Worm (Caenorhabditis elegans) whole organism, early embryonic: ENCODE data around the gene F44A2.5.

ENCODE experiments used
- B0310.2 ChIP-seq: sonication (generic microtip); optimal IDR thresholded peaks from 2 replicates; lab custom pipeline; 2016; ENCODE audit warnings: mild to moderate bottlenecking, missing genetic modification characterization, missing compliant biosample characterization
- F13C5.2 ChIP-seq: sonication (generic microtip); optimal IDR thresholded peaks from 2 replicates; lab custom pipeline; 2017; ENCODE audit warnings: mild to moderate bottlenecking, missing genetic modification characterization, inconsistent platforms, missing compliant biosample characterization
- aly-1 ChIP-seq: sonication (generic microtip); optimal IDR thresholded peaks from 2 replicates; lab custom pipeline; 2016; ENCODE audit warnings: missing genetic modification characterization, missing compliant biosample characterization
- ama-1 ChIP-seq: fragments of 150-350 bp; optimal IDR thresholded peaks from 2 replicates; lab custom pipeline; 2014
- ceh-13 ChIP-seq: fragments of 200-800 bp; sonication (Bioruptor generic); optimal IDR thresholded peaks from 2 replicates; lab custom pipeline; 2018; ENCODE audit warnings: mild to moderate bottlenecking, missing genetic modification characterization, missing compliant biosample characterization
- ceh-36 ChIP-seq: sonication (generic microtip); optimal IDR thresholded peaks from 2 replicates; lab custom pipeline; 2016; ENCODE audit warnings: missing genetic modification characterization, inconsistent platforms, missing compliant biosample characterization
- ets-7 ChIP-seq: sonication (generic microtip); optimal IDR thresholded peaks from 2 replicates; lab custom pipeline; 2016; ENCODE audit warnings: missing genotype, missing genetic modification characterization, missing compliant biosample characterization
- flt-1 ChIP-seq: fragments of 200-800 bp; sonication (Bioruptor generic); IDR thresholded peaks from 2 replicates; pipeline ENCODE4 v1.3.6; 2022; ENCODE audit warnings: missing genetic modification characterization, missing compliant biosample characterization
- hmbx-1 ChIP-seq: sonication (generic microtip); optimal IDR thresholded peaks from 2 replicates; lab custom pipeline; 2016; ENCODE audit warnings: mild to moderate bottlenecking, missing genetic modification characterization, missing compliant biosample characterization
- hmg-4 ChIP-seq: fragments of 200-800 bp; sonication (Bioruptor generic); optimal IDR thresholded peaks from 2 replicates; lab custom pipeline; 2018; ENCODE audit warnings: mild to moderate bottlenecking, missing genetic modification characterization, missing compliant biosample characterization
- hnd-1 ChIP-seq: sonication (generic microtip); optimal IDR thresholded peaks from 2 replicates; lab custom pipeline; 2016; ENCODE audit warnings: missing genetic modification characterization, missing compliant biosample characterization
- pes-1 ChIP-seq: fragments of 200-800 bp; sonication (Bioruptor generic); IDR thresholded peaks from 2 replicates; pipeline ENCODE4 v1.3.6; 2022; ENCODE audit warnings: missing genetic modification reagents, missing genetic modification characterization, missing compliant biosample characterization
- scrt-1 ChIP-seq: fragments of 200-800 bp; sonication (Bioruptor generic); IDR thresholded peaks from 2 replicates; pipeline ENCODE4 v1.3.6; 2022; ENCODE audit warnings: missing genetic modification characterization, missing compliant biosample characterization
- sea-1 ChIP-seq: fragments of 200-800 bp; sonication (Bioruptor generic); conservative IDR thresholded peaks from 2 replicates; pipeline ENCODE4 v1.3.6; 2022; ENCODE audit warnings: missing genetic modification characterization, missing compliant biosample characterization
- tbx-11 ChIP-seq: fragments of 200-800 bp; sonication (Bioruptor generic); IDR thresholded peaks from 2 replicates; pipeline ENCODE4 v1.3.6; 2022; ENCODE audit warnings: missing genetic modification characterization, missing compliant biosample characterization
- tbx-37 ChIP-seq: fragments of 200-800 bp; sonication (Bioruptor generic); conservative IDR thresholded peaks from 2 replicates; pipeline ENCODE4 v1.3.6; 2022; ENCODE audit warnings: missing genetic modification reagents, missing genetic modification characterization, missing compliant biosample characterization
- tra-4 ChIP-seq: sonication (generic microtip); optimal IDR thresholded peaks from 2 replicates; lab custom pipeline; 2017; ENCODE audit warnings: missing genetic modification characterization, missing compliant biosample characterization

The F44A2.5 gene

ce11 chrV:9297332-9297731 lies at the start of gene F44A2.5:
F44A2.5 (plus strand) TSS chrV:9297632.
- no peak for TF ChIP-seq B0310.2 (tag; lab: Kevin White, UChicago)
- no peak for TF ChIP-seq F13C5.2 (tag; lab: Kevin White, UChicago)
- no peak for TF ChIP-seq aly-1 (tag; lab: Kevin White, UChicago)

- TF ChIP-seq flt-1 (no peak), hnd-1 (tag; lab: Kevin White, UChicago) (no peak), F13C5.2 (tag; lab: Kevin White, UChicago) (no peak), hmbx-1 (tag; lab: Kevin White, UChicago) (no peak), scrt-1 (no peak)
Observed at ce11 chrV:9249206-9249605, 48.2 kb upstream of the F44A2.5 start, which contains the start of gene str-94. str-94 (minus strand) TSS chrV:9249306.

DNA sequence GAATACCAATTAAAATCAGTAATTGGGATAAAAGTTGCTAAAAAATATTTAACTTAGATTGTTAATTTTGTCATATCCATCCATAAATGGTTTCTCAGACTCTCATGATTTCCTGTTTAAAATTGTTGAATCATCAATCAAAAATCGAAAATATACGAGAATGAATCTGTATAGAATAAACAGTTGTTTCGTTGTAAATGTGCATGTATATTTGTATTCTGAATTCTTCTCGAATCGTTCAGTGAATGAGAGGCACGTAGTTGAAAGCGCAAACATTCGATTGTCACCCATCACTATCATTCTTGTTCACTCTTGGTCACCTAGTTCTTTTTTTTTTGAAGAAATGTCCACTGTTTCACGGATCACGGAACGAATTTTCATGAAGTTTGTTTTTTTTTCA lies 47.5 kb upstream of the F44A2.5 start, which contains the start of gene ptd-2:
TSS of gene ptd-2 (plus strand) at position 301 of the 400 bp plus-strand sequence.
- no peak for TF ChIP-seq pes-1 (GFP tag; lab: Robert Waterston, UW)
- TF ChIP-seq ceh-13 (GFP tag; lab: Kevin White, UChicago), result no peak
- TF ChIP-seq flt-1, result no peak
- TF ChIP-seq scrt-1, result no peak

DNA sequence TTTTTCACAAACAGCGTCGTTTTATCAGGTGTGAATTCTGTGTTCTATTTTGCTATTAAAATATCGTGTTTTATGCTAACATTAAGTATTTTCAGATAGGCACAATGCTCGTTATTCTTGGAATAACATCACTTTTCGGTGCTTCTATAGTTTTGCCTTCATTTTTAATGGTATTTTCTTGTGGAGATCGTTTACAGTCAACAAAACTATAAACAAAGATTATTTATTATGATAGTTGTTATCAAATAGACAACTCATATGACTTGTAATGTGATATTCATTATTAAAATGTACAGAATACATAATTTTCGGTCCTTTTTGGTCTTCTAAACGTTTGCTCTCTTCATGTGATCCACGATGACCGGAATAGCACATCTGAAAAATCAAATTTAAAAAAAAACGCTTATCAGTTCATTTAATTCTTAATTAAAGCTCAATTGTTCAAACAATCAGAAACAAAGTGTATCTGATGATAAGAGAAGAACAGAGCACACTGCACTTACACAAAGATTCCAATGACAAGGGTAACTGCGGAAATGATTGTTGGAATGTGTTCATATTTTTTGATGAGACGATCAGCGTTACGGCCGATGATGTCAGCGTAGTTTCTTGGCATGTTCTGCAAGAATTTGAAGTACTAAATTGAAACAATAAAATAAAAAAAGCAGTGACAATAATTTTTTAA lies 43.3 kb upstream of the F44A2.5 start, which contains the start of gene F07C3.9:
TSS of gene F07C3.9 (minus strand) at position 635 of the 685 bp plus-strand sequence.
- no peak for TF ChIP-seq flt-1
- no peak for TF ChIP-seq tbx-11 (GFP tag; lab: Robert Waterston, UW)
- TF ChIP-seq hmbx-1 (tag; lab: Kevin White, UChicago), result no peak
- TF ChIP-seq aly-1 (tag; lab: Kevin White, UChicago), result no peak
- no peak for TF ChIP-seq tbx-37 (GFP tag; lab: Robert Waterston, UW)
- TF ChIP-seq scrt-1, result no peak
- no peak for TF ChIP-seq ceh-36 (tag; lab: Kevin White, UChicago)
- TF ChIP-seq ets-7, result no peak

DNA sequence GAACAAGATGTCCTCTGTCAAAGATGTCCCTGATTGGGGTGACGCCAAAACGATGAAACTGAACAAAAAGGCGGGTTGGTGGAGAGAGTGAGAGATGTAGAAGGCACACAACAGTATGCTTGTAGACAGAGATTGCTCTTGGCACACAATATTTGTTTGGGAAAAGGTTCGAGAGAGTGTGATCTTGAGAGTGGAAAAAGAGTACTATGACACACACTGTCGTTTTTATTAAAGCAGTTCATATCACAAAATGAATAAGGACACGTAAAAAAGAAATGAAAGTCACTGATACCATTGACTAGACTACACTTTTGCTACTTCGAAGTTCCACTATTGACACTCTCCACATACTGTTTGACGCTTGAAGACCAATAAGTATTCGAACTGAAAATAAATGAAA lies 42.0 kb upstream of the F44A2.5 start:
- TF ChIP-seq ceh-36 (tag; lab: Kevin White, UChicago), result no peak
- TF ChIP-seq scrt-1, result no peak
- TF ChIP-seq hmg-4 (GFP tag; lab: Kevin White, UChicago), result no peak
- no peak for TF ChIP-seq hnd-1 (tag; lab: Kevin White, UChicago)
- TF ChIP-seq hmbx-1 (tag; lab: Kevin White, UChicago), result no peak
- no peak for TF ChIP-seq tbx-11 (GFP tag; lab: Robert Waterston, UW)
- TF ChIP-seq aly-1 (tag; lab: Kevin White, UChicago), result no peak
- TF ChIP-seq tra-4 (tag; lab: Kevin White, UChicago), result no peak
- TF ChIP-seq tbx-37 (GFP tag; lab: Robert Waterston, UW), result no peak

DNA sequence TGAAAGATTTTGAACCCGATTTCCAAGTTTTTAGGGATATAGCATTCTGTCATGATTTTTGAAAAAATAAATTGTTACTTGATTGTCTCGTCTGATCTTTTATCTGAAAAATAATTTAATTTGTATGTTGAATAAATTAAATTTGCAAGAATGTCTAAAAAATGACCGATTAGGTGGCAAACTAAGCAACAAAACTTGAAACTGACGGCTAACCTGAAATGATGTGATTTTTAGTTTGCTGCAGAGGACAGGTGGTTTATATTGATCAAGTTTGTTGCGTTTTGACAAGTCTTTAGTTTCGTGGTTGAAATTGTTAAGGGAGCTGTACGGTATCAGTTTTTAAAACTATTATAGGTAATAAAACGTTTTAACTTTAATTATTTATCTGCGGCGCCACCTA lies 40.0 kb upstream of the F44A2.5 start, which contains the start of gene F07C3.16:
TSS of gene F07C3.16 (minus strand) at position 101 of the 400 bp plus-strand sequence.
- TF ChIP-seq ama-1 (lab: Kevin White, UChicago) (no peak), pes-1 (GFP tag; lab: Robert Waterston, UW) (no peak), hmbx-1 (tag; lab: Kevin White, UChicago) (no peak), ets-7 (no peak), scrt-1 (no peak), aly-1 (tag; lab: Kevin White, UChicago) (no peak), tbx-37 (GFP tag; lab: Robert Waterston, UW) (no peak), sea-1 (GFP tag; lab: Robert Waterston, UW) (no peak), flt-1 (no peak)

ce11 chrV:9260411-9260810 lies 37.0 kb upstream of the F44A2.5 start:
- TF ChIP-seq ceh-36 (tag; lab: Kevin White, UChicago) (no peak), tra-4 (tag; lab: Kevin White, UChicago) (no peak), hmbx-1 (tag; lab: Kevin White, UChicago) (no peak), flt-1 (no peak), hnd-1 (tag; lab: Kevin White, UChicago) (no peak), scrt-1 (no peak), tbx-11 (GFP tag; lab: Robert Waterston, UW) (no peak)

ce11 chrV:9261492-9261891 lies 35.9 kb upstream of the F44A2.5 start, which contains the start of gene nhr-36:
nhr-36 (minus strand) TSS chrV:9261592.
- TF ChIP-seq tbx-11 (GFP tag; lab: Robert Waterston, UW) (no peak), ets-7 (no peak), hmg-4 (GFP tag; lab: Kevin White, UChicago) (no peak), aly-1 (tag; lab: Kevin White, UChicago) (no peak), hnd-1 (tag; lab: Kevin White, UChicago) (no peak), ceh-36 (tag; lab: Kevin White, UChicago) (no peak), tra-4 (tag; lab: Kevin White, UChicago) (no peak), F13C5.2 (tag; lab: Kevin White, UChicago) (no peak), tbx-37 (GFP tag; lab: Robert Waterston, UW) (no peak)

DNA sequence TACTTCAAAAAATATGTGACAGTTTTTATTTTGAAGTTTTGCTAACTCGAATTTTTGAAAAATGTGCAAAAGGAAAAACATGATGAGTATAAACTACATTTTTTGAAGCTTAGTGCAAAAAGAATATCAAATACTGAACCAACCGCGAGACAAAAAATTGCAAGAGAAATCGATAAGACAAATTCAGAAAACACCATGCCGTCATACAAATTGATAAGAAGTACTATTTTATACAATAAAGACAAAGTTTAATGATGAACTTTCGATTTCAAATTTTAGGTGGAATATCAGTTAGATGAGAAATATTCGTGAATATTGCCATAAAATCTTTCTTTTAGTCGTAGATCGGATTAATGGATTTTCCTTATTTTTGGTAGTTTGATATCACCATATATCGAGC lies 34.7 kb upstream of the F44A2.5 start:
- TF ChIP-seq aly-1 (tag; lab: Kevin White, UChicago) (no peak), ceh-13 (GFP tag; lab: Kevin White, UChicago) (no peak), tra-4 (tag; lab: Kevin White, UChicago) (no peak), ets-7 (no peak), ama-1 (lab: Kevin White, UChicago) (no peak), ceh-36 (tag; lab: Kevin White, UChicago) (no peak), tbx-37 (GFP tag; lab: Robert Waterston, UW) (no peak), hmg-4 (GFP tag; lab: Kevin White, UChicago) (no peak), tbx-11 (GFP tag; lab: Robert Waterston, UW) (no peak), F13C5.2 (tag; lab: Kevin White, UChicago) (no peak), flt-1 (no peak)
